Fruit fly (Drosophila melanogaster) whole organism, prepupa: ENCODE measurements around the gene Lam.

Experiments
- CG10631 ChIP-seq: fragments of 200-800 bp; sonication (Bioruptor generic); optimal IDR thresholded peaks from 2 replicates; lab custom pipeline; 2016; ENCODE audit warnings: missing biosample characterization, missing genetic modification characterization
- CG10669 ChIP-seq: fragments of 200-800 bp; sonication (Bioruptor generic); optimal IDR thresholded peaks from 3 replicates; lab custom pipeline; 2018; ENCODE audit warnings: missing biosample characterization, mild to moderate bottlenecking, missing genetic modification characterization, moderate library complexity
- CG11294 ChIP-seq: fragments of 200-800 bp; sonication (Bioruptor generic); IDR thresholded peaks from 2 replicates; pipeline ENCODE4 v1.3.6; 2022; ENCODE audit warnings: missing biosample characterization, missing genetic modification characterization
- CG11762 ChIP-seq: fragments of 200-800 bp; sonication (Bioruptor generic); optimal IDR thresholded peaks from 3 replicates; lab custom pipeline; 2016; ENCODE audit warnings: missing biosample characterization, missing genetic modification characterization; ENCODE audit not compliant: insufficient read depth
- CG11902 ChIP-seq: fragments of 200-800 bp; sonication (Bioruptor generic); optimal IDR thresholded peaks from 3 replicates; lab custom pipeline; 2016; ENCODE audit warnings: missing biosample characterization, missing genetic modification characterization
- CG1621 ChIP-seq: fragments of 200-800 bp; sonication (Bioruptor generic); optimal IDR thresholded peaks from 3 replicates; lab custom pipeline; 2018; ENCODE audit warnings: missing biosample characterization, mild to moderate bottlenecking, missing genetic modification characterization
- CG16779 ChIP-seq: fragments of 200-800 bp; sonication (Bioruptor generic); optimal IDR thresholded peaks from 3 replicates; lab custom pipeline; 2017; ENCODE audit warnings: missing biosample characterization, mild to moderate bottlenecking, missing genetic modification characterization
- CG32006 ChIP-seq: fragments of 200-800 bp; sonication (Bioruptor generic); optimal IDR thresholded peaks from 3 replicates; lab custom pipeline; 2017; ENCODE audit warnings: missing biosample characterization, mild to moderate bottlenecking, missing genetic modification characterization
- CG3919 ChIP-seq: fragments of 200-800 bp; sonication (Bioruptor generic); optimal IDR thresholded peaks from 3 replicates; lab custom pipeline; 2016; ENCODE audit warnings: missing biosample characterization, missing genetic modification characterization
- CG4318 ChIP-seq: fragments of 200-800 bp; sonication (Bioruptor generic); optimal IDR thresholded peaks from 3 replicates; lab custom pipeline; 2017; ENCODE audit warnings: missing biosample characterization, mild to moderate bottlenecking, missing genetic modification characterization
- CG6163 ChIP-seq: fragments of 200-800 bp; sonication (Bioruptor generic); IDR thresholded peaks from 3 replicates; pipeline ENCODE4 v1.3.6; 2022; ENCODE audit warnings: missing biosample characterization, missing genetic modification characterization
- CG6276 ChIP-seq: fragments of 200-800 bp; sonication (Bioruptor generic); optimal IDR thresholded peaks from 2 replicates; lab custom pipeline; 2017; ENCODE audit warnings: missing biosample characterization, mild to moderate bottlenecking, missing genetic modification characterization
- CG6792 ChIP-seq: fragments of 200-800 bp; sonication (Bioruptor generic); optimal IDR thresholded peaks from 3 replicates; lab custom pipeline; 2016; ENCODE audit warnings: missing biosample characterization, missing genetic modification characterization
- CG6808 ChIP-seq: fragments of 200-800 bp; sonication (Bioruptor generic); optimal IDR thresholded peaks from 3 replicates; lab custom pipeline; 2017; ENCODE audit warnings: missing biosample characterization, missing genetic modification characterization, mild to moderate bottlenecking, moderate library complexity, missing genetic modification reagents
- CG6854 ChIP-seq: fragments of 200-800 bp; sonication (Bioruptor generic); optimal IDR thresholded peaks from 2 replicates; lab custom pipeline; 2017; ENCODE audit warnings: missing biosample characterization, mild to moderate bottlenecking, missing genetic modification characterization
- CG7368 ChIP-seq: fragments of 200-800 bp; sonication (Bioruptor generic); optimal IDR thresholded peaks from 3 replicates; lab custom pipeline; 2016; ENCODE audit warnings: missing biosample characterization, missing genetic modification characterization
- CG8119 ChIP-seq: fragments of 200-800 bp; sonication (Bioruptor generic); IDR thresholded peaks from 3 replicates; pipeline ENCODE4 v1.3.6; 2022; ENCODE audit warnings: missing biosample characterization, missing genetic modification characterization
- CG8319 ChIP-seq: fragments of 200-800 bp; sonication (Bioruptor generic); optimal IDR thresholded peaks from 3 replicates; lab custom pipeline; 2016; ENCODE audit warnings: missing biosample characterization, missing genetic modification characterization
- CG8632 ChIP-seq: fragments of 200-800 bp; sonication (Bioruptor generic); optimal IDR thresholded peaks from 3 replicates; lab custom pipeline; 2016; ENCODE audit warnings: missing biosample characterization, missing genetic modification characterization
- Eip75B ChIP-seq: fragments of 200-800 bp; sonication (Bioruptor generic); optimal IDR thresholded peaks from 3 replicates; lab custom pipeline; 2016; ENCODE audit warnings: missing biosample characterization, missing genetic modification characterization
- Eip78C ChIP-seq: fragments of 200-800 bp; sonication (Bioruptor generic); peaks from one replicate; lab custom pipeline; 2016; ENCODE audit warnings: missing biosample characterization, missing genetic modification characterization
- Eip93F ChIP-seq: fragments of 200-800 bp; sonication (Bioruptor generic); optimal IDR thresholded peaks from 2 replicates; lab custom pipeline; 2016; ENCODE audit warnings: missing biosample characterization, mild to moderate bottlenecking, missing genetic modification characterization
- Ets21C ChIP-seq: fragments of 200-800 bp; sonication (Bioruptor generic); optimal IDR thresholded peaks from 3 replicates; lab custom pipeline; 2016; ENCODE audit warnings: missing biosample characterization, missing genetic modification characterization
- Ets96B ChIP-seq: fragments of 200-800 bp; optimal IDR thresholded peaks from 2 replicates; lab custom pipeline; 2019; ENCODE audit warnings: missing biosample characterization, mild to moderate bottlenecking, missing genetic modification characterization, moderate library complexity
- Hr38 ChIP-seq: sonication (Bioruptor generic); optimal IDR thresholded peaks from 2 replicates; lab custom pipeline; 2016; ENCODE audit warnings: missing biosample characterization, missing genetic modification characterization
- Hr39 ChIP-seq: fragments of 200-800 bp; sonication (Bioruptor generic); optimal IDR thresholded peaks from 2 replicates; lab custom pipeline; 2016; ENCODE audit warnings: missing biosample characterization, missing genetic modification characterization
- Hr4 ChIP-seq: fragments of 200-800 bp; sonication (Bioruptor generic); optimal IDR thresholded peaks from 3 replicates; lab custom pipeline; 2016; ENCODE audit warnings: missing biosample characterization, missing genetic modification characterization
- Lpt ChIP-seq: fragments of 200-800 bp; sonication (Bioruptor generic); optimal IDR thresholded peaks from 3 replicates; lab custom pipeline; 2016; ENCODE audit warnings: missing biosample characterization, missing genetic modification characterization
- Met ChIP-seq: fragments of 200-800 bp; sonication (Bioruptor generic); optimal IDR thresholded peaks from 3 replicates; lab custom pipeline; 2016; ENCODE audit warnings: missing biosample characterization, missing genetic modification characterization
- Smox ChIP-seq: fragments of 200-800 bp; sonication (Bioruptor generic); optimal IDR thresholded peaks from 3 replicates; lab custom pipeline; 2016; ENCODE audit warnings: missing biosample characterization, missing genetic modification characterization
- Sox102F ChIP-seq: fragments of 200-800 bp; sonication (Bioruptor generic); optimal IDR thresholded peaks from 2 replicates; lab custom pipeline; 2016; ENCODE audit warnings: missing biosample characterization, mild to moderate bottlenecking, missing genetic modification characterization
- Sox14 ChIP-seq: fragments of 200-800 bp; sonication (Bioruptor generic); optimal IDR thresholded peaks from 3 replicates; lab custom pipeline; 2016; ENCODE audit warnings: missing biosample characterization, missing genetic modification characterization
- Sox15 ChIP-seq: fragments of 200-800 bp; sonication (Bioruptor generic); optimal IDR thresholded peaks from 3 replicates; lab custom pipeline; 2016; ENCODE audit warnings: missing biosample characterization, missing genetic modification characterization
- achi ChIP-seq: fragments of 200-800 bp; sonication (Bioruptor generic); optimal IDR thresholded peaks from 3 replicates; lab custom pipeline; 2016; ENCODE audit warnings: missing biosample characterization, missing genetic modification characterization
- acj6 ChIP-seq: fragments of 200-800 bp; sonication (Bioruptor generic); optimal IDR thresholded peaks from 3 replicates; lab custom pipeline; 2016; ENCODE audit warnings: missing biosample characterization, missing genetic modification characterization
- cyc ChIP-seq: fragments of 200-800 bp; sonication (Bioruptor generic); optimal IDR thresholded peaks from 3 replicates; lab custom pipeline; 2016; ENCODE audit warnings: missing biosample characterization, missing genetic modification characterization
- dsx ChIP-seq: fragments of 200-800 bp; optimal IDR thresholded peaks from 3 replicates; lab custom pipeline; 2019; ENCODE audit warnings: missing biosample characterization, mild to moderate bottlenecking, missing genetic modification characterization, moderate library complexity; ENCODE audit not compliant: poor library complexity, severe bottlenecking
- fd85E ChIP-seq: fragments of 200-800 bp; sonication (Bioruptor generic); optimal IDR thresholded peaks from 3 replicates; lab custom pipeline; 2016; ENCODE audit warnings: missing biosample characterization, missing genetic modification characterization
- fkh ChIP-seq: fragments of 200-800 bp; sonication (Bioruptor generic); optimal IDR thresholded peaks from 3 replicates; lab custom pipeline; 2017; ENCODE audit warnings: missing biosample characterization, mild to moderate bottlenecking, missing genetic modification characterization, moderate library complexity
- lz ChIP-seq: fragments of 200-800 bp; sonication (Bioruptor generic); optimal IDR thresholded peaks from 3 replicates; lab custom pipeline; 2016; ENCODE audit warnings: missing biosample characterization, missing genetic modification characterization
- net ChIP-seq: fragments of 200-800 bp; sonication (Bioruptor generic); optimal IDR thresholded peaks from 3 replicates; lab custom pipeline; 2016; ENCODE audit warnings: missing biosample characterization, missing genetic modification characterization
- pdm3 ChIP-seq: fragments of 200-800 bp; sonication (Bioruptor generic); optimal IDR thresholded peaks from 3 replicates; lab custom pipeline; 2016; ENCODE audit warnings: missing biosample characterization, missing genetic modification characterization
- salr ChIP-seq, 2 experiments: fragments of 200-800 bp; sonication (Bioruptor generic); optimal IDR thresholded peaks; 3 replicates each; lab custom pipeline; 2016 to 2018; ENCODE audit warnings: missing biosample characterization in 2 of 2, missing genetic modification characterization in 2 of 2, mild to moderate bottlenecking in 1 of 2
- spab ChIP-seq: fragments of 200-800 bp; sonication (Bioruptor generic); optimal IDR thresholded peaks from 2 replicates; lab custom pipeline; 2017; ENCODE audit warnings: missing biosample characterization, mild to moderate bottlenecking, missing genetic modification characterization, missing genetic modification reagents
- ss ChIP-seq, 2 experiments: fragments of 200-800 bp; sonication (Bioruptor generic); optimal IDR thresholded peaks; 2 replicates in 1 of 2; 3 replicates in 1 of 2; lab custom pipeline; 2017 to 2018; ENCODE audit warnings: mild to moderate bottlenecking in 2 of 2, missing biosample characterization in 2 of 2, missing genetic modification characterization in 2 of 2, moderate library complexity in 1 of 2
- topi ChIP-seq: fragments of 200-800 bp; sonication (Bioruptor generic); optimal IDR thresholded peaks from 3 replicates; lab custom pipeline; 2016; ENCODE audit warnings: missing biosample characterization, missing genetic modification characterization
- vri ChIP-seq: fragments of 200-800 bp; sonication (Bioruptor generic); optimal IDR thresholded peaks from 3 replicates; lab custom pipeline; 2016; ENCODE audit warnings: missing biosample characterization, mild to moderate bottlenecking, missing genetic modification characterization

Gene Lam

DNA sequence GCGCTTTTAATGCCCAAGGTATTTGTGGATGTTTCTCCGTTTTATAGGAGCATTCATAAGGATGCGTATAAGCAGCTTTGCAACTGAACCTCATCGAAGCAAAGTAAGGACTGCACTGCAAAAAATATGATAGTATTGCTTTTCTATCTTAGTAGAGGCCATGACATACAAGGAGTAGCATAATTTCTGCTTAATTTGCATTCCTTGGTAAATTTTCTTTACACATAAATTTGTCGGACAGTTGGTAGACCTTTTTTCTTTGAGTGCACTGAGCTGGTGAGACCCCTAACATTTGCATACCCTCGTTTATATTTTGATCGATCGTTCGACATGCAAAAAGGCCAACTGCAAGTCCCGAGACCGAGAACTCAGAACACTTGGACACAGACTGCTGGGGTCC is 49.4 kb upstream of the Lam start (continued):
- peak; percentile 57 for TF ChIP-seq CG10669
- TF ChIP-seq fkh (GFP tag; lab: Kevin White, UChicago): no peak
- peak; percentile 44 for TF ChIP-seq spab (GFP tag; lab: Kevin White, UChicago)
- no peak for TF ChIP-seq CG11294 (GFP tag; lab: Robert Waterston, UW)
- TF ChIP-seq Hr4 (GFP tag; lab: Kevin White, UChicago): peak; percentile 25
- peak; percentile 66 for TF ChIP-seq CG6792 (GFP tag; lab: Kevin White, UChicago)
- TF ChIP-seq CG10631 (GFP tag; lab: Kevin White, UChicago): peak; percentile 51
- TF ChIP-seq lz (GFP tag; lab: Kevin White, UChicago): peak; percentile 82
- peak; percentile 54 for TF ChIP-seq pdm3
- no peak for TF ChIP-seq Lpt (GFP tag; lab: Kevin White, UChicago)
- peak; percentile 41 for TF ChIP-seq CG8632 (GFP tag; lab: Kevin White, UChicago)
- TF ChIP-seq achi (GFP tag; lab: Kevin White, UChicago): peak; percentile 56
- TF ChIP-seq dsx (GFP tag; lab: Kevin White, UChicago): peak; percentile 51

- peak; percentile 31 for TF ChIP-seq Ets96B
- peak; percentile 16 for TF ChIP-seq pdm3
- TF ChIP-seq CG6163 (GFP tag; lab: Robert Waterston, UW): no peak
- TF ChIP-seq CG7368 (GFP tag; lab: Kevin White, UChicago): no peak
- TF ChIP-seq CG1621 (tag; lab: Kevin White, UChicago): no peak
- TF ChIP-seq CG10669: peak; percentile 27
- peak; percentile 31 for TF ChIP-seq acj6
- peak; percentile 1 for TF ChIP-seq CG11902 (GFP tag; lab: Kevin White, UChicago)
- no peak for TF ChIP-seq CG16779 (tag; lab: Kevin White, UChicago)
- no peak for TF ChIP-seq lz (GFP tag; lab: Kevin White, UChicago)
- peak; percentile 48 for TF ChIP-seq Hr4 (GFP tag; lab: Kevin White, UChicago)
- peak; percentile 44 for TF ChIP-seq CG8632 (GFP tag; lab: Kevin White, UChicago)
- TF ChIP-seq dsx (GFP tag; lab: Kevin White, UChicago): peak; percentile 27
- no peak for TF ChIP-seq vri (GFP tag; lab: Kevin White, UChicago)
- TF ChIP-seq topi: peak; percentile 29
- TF ChIP-seq salr (GFP tag; optimal IDR thresholded peaks at IDR 0.05; lab: Kevin White, UChicago): peak in 1 of 2 experiments; percentile 40
- TF ChIP-seq CG4318 (GFP tag; lab: Kevin White, UChicago): peak; percentile 53
- peak; percentile 35 for TF ChIP-seq CG6792 (GFP tag; lab: Kevin White, UChicago)
- TF ChIP-seq Hr38: no peak
- peak; percentile 54 for TF ChIP-seq CG3919 (GFP tag; lab: Kevin White, UChicago)
- no peak for TF ChIP-seq fkh (GFP tag; lab: Kevin White, UChicago)
- peak; percentile 33 for TF ChIP-seq Eip75B (GFP tag; lab: Kevin White, UChicago)
- no peak for TF ChIP-seq Sox102F (GFP tag; lab: Kevin White, UChicago)
- TF ChIP-seq Sox15 (GFP tag; lab: Kevin White, UChicago): peak; percentile 19
- TF ChIP-seq CG10631 (GFP tag; lab: Kevin White, UChicago): peak; percentile 54
- TF ChIP-seq Eip78C (GFP tag; lab: Kevin White, UChicago): peak; percentile 81
- TF ChIP-seq CG11294 (GFP tag; lab: Robert Waterston, UW): no peak
- peak; percentile 27; the same call in 1 of the 3 replicates for TF ChIP-seq CG8119 (GFP tag; lab: Robert Waterston, UW)
- no peak for TF ChIP-seq CG11762
- TF ChIP-seq CG32006 (GFP tag; lab: Kevin White, UChicago): peak; percentile 70
- no peak for TF ChIP-seq CG8319 (GFP tag; lab: Kevin White, UChicago)
- TF ChIP-seq Sox14 (GFP tag; lab: Kevin White, UChicago): peak; percentile 43
- TF ChIP-seq CG6276 (GFP tag; lab: Kevin White, UChicago): peak; percentile 10
- TF ChIP-seq Hr39 (GFP tag; lab: Kevin White, UChicago): peak; percentile 23
- peak; percentile 59 to 73 for TF ChIP-seq ss (GFP tag; optimal IDR thresholded peaks at IDR 0.05; lab: Kevin White, UChicago)
- no peak for TF ChIP-seq cyc
- no peak for TF ChIP-seq Eip93F
- peak; percentile 54 for TF ChIP-seq net (GFP tag; lab: Kevin White, UChicago)
- TF ChIP-seq CG6854 (GFP tag; lab: Kevin White, UChicago): no peak
- TF ChIP-seq Smox (GFP tag; lab: Kevin White, UChicago): no peak
- no peak for TF ChIP-seq fd85E (GFP tag; lab: Kevin White, UChicago)
- peak; percentile 56 for TF ChIP-seq achi (GFP tag; lab: Kevin White, UChicago)
- peak; percentile 64 for TF ChIP-seq CG6808
- no peak for TF ChIP-seq Ets21C (GFP tag; lab: Kevin White, UChicago)
- TF ChIP-seq Met: peak; percentile 16
These were observed 48.3 kb upstream of the Lam start for dm6 chr2L:5493907-5494404.
